Fruit fly (Drosophila melanogaster) whole organism, embryonic: Measurements from ENCODE around the gene eya.

ENCODE experiments used
- ATbp ChIP-seq: fragments of 200-800 bp; sonication (Bioruptor generic); optimal IDR thresholded peaks from 2 replicates; lab custom pipeline; 2017; ENCODE audit warnings: missing biosample characterization, mild to moderate bottlenecking, missing genetic modification characterization, missing genetic modification reagents
- Abd-B ChIP-seq: fragments of 200-800 bp; sonication (Bioruptor generic); optimal IDR thresholded peaks from 2 replicates; lab custom pipeline; 2018; ENCODE audit warnings: missing biosample characterization, mild to moderate bottlenecking, missing genetic modification characterization, moderate library complexity
- B-H2 ChIP-seq: fragments of 200-800 bp; sonication (Bioruptor generic); optimal IDR thresholded peaks from 2 replicates; lab custom pipeline; 2018; ENCODE audit warnings: missing biosample characterization, mild to moderate bottlenecking, missing genetic modification characterization
- CG11085 ChIP-seq: fragments of 200-800 bp; sonication (Bioruptor generic); IDR thresholded peaks from 2 replicates; pipeline ENCODE4 v1.3.6; 2022; ENCODE audit warnings: missing biosample characterization, missing genetic modification characterization
- CG11504 ChIP-seq: fragments of 200-800 bp; sonication (Bioruptor generic); optimal IDR thresholded peaks from 3 replicates; lab custom pipeline; 2019; ENCODE audit warnings: missing biosample characterization, mild to moderate bottlenecking, missing genetic modification characterization, moderate library complexity
- CG14014 ChIP-seq: fragments of 200-800 bp; sonication (Bioruptor generic); IDR thresholded peaks from 2 replicates; pipeline ENCODE4 v1.3.6; 2022; ENCODE audit warnings: missing biosample characterization, missing genetic modification characterization
- CG14667 ChIP-seq: fragments of 200-800 bp; sonication (Bioruptor generic); IDR thresholded peaks from 2 replicates; pipeline ENCODE4 v1.3.6; 2022; ENCODE audit warnings: missing biosample characterization, missing genetic modification characterization
- CG1602 ChIP-seq: fragments of 200-800 bp; sonication (Bioruptor generic); optimal IDR thresholded peaks from 3 replicates; lab custom pipeline; 2016; ENCODE audit warnings: missing biosample characterization, missing genetic modification characterization
- CG18599 ChIP-seq: fragments of 200-800 bp; sonication (Bioruptor generic); optimal IDR thresholded peaks from 3 replicates; lab custom pipeline; 2017; ENCODE audit warnings: missing biosample characterization, missing genetic modification characterization, mild to moderate bottlenecking, moderate library complexity, missing genetic modification reagents
- CG2712 ChIP-seq: fragments of 200-800 bp; optimal IDR thresholded peaks from 3 replicates; lab custom pipeline; 2019; ENCODE audit warnings: missing biosample characterization, mild to moderate bottlenecking, missing genetic modification characterization, moderate library complexity
- CG2875 ChIP-seq: fragments of 200-800 bp; sonication (Bioruptor generic); optimal IDR thresholded peaks from 2 replicates; lab custom pipeline; 2017; ENCODE audit warnings: missing biosample characterization, mild to moderate bottlenecking, missing genetic modification characterization, missing genetic modification reagents
- CG30403 ChIP-seq: fragments of 200-800 bp; sonication (Bioruptor generic); optimal IDR thresholded peaks from 3 replicates; lab custom pipeline; 2016; ENCODE audit warnings: missing biosample characterization, missing genetic modification characterization
- CG3407 ChIP-seq: fragments of 200-800 bp; sonication (Bioruptor generic); optimal IDR thresholded peaks from 2 replicates; lab custom pipeline; 2018; ENCODE audit warnings: missing biosample characterization, mild to moderate bottlenecking, missing genetic modification characterization
- CG34224 ChIP-seq: fragments of 200-800 bp; sonication (Bioruptor generic); IDR thresholded peaks from 3 replicates; pipeline ENCODE4 v1.3.6; 2022; ENCODE audit warnings: missing biosample characterization, missing genetic modification characterization; ENCODE audit not compliant: partially characterized antibody
- CG3995 ChIP-seq: fragments of 200-800 bp; sonication (Bioruptor generic); optimal IDR thresholded peaks from 3 replicates; lab custom pipeline; 2016; ENCODE audit warnings: missing biosample characterization, missing genetic modification characterization
- CG9797 ChIP-seq: fragments of 200-800 bp; sonication (Bioruptor generic); optimal IDR thresholded peaks from 3 replicates; lab custom pipeline; 2018; ENCODE audit warnings: missing biosample characterization, mild to moderate bottlenecking, missing genetic modification characterization
- Camta ChIP-seq: fragments of 200-800 bp; sonication (Bioruptor generic); optimal IDR thresholded peaks from 2 replicates; lab custom pipeline; 2016; ENCODE audit warnings: missing biosample characterization, missing genetic modification characterization
- Fer3 ChIP-seq: fragments of 200-800 bp; sonication (Bioruptor generic); optimal IDR thresholded peaks from 2 replicates; lab custom pipeline; 2018; ENCODE audit warnings: missing biosample characterization, mild to moderate bottlenecking, missing genetic modification characterization, moderate library complexity
- HLH3B ChIP-seq: fragments of 200-800 bp; sonication (Bioruptor generic); IDR thresholded peaks from 2 replicates; pipeline ENCODE4 v1.3.6; 2022; ENCODE audit warnings: missing biosample characterization, missing genetic modification characterization
- Lhr ChIP-seq: fragments of 200-800 bp; sonication (Bioruptor generic); optimal IDR thresholded peaks from 3 replicates; lab custom pipeline; 2017; ENCODE audit warnings: mild to moderate bottlenecking, missing biosample characterization, missing genetic modification reagents, missing genetic modification characterization
- Lim3 ChIP-seq: fragments of 200-800 bp; sonication (Bioruptor generic); IDR thresholded peaks from 2 replicates; pipeline ENCODE4 v1.3.6; 2022; ENCODE audit warnings: missing biosample characterization, missing genetic modification characterization
- MBD-R2 ChIP-seq: fragments of 200-800 bp; sonication (Bioruptor generic); IDR thresholded peaks from 2 replicates; pipeline ENCODE4 v1.3.6; 2022; ENCODE audit warnings: missing biosample characterization, missing genetic modification characterization
- Myb ChIP-seq: fragments of 200-800 bp; sonication (Bioruptor generic); optimal IDR thresholded peaks from 2 replicates; lab custom pipeline; 2016; ENCODE audit warnings: missing biosample characterization, missing genetic modification characterization
- NC2β ChIP-seq: fragments of 200-800 bp; sonication (Bioruptor generic); optimal IDR thresholded peaks from 2 replicates; lab custom pipeline; 2016; ENCODE audit warnings: missing biosample characterization, missing genetic modification characterization
- Neu2 ChIP-seq: fragments of 200-800 bp; sonication (Bioruptor generic); optimal IDR thresholded peaks from 3 replicates; lab custom pipeline; 2016; ENCODE audit warnings: missing biosample characterization, missing genetic modification characterization, borderline replicate concordance
- Nf-YB ChIP-seq: fragments of 200-800 bp; sonication (Bioruptor generic); optimal IDR thresholded peaks from 3 replicates; lab custom pipeline; 2019; ENCODE audit warnings: missing biosample characterization, mild to moderate bottlenecking, missing genetic modification characterization, moderate library complexity
- Oli ChIP-seq: fragments of 200-800 bp; sonication (Bioruptor generic); optimal IDR thresholded peaks from 2 replicates; lab custom pipeline; 2018; ENCODE audit warnings: missing biosample characterization, mild to moderate bottlenecking, missing genetic modification characterization, moderate library complexity
- Ptx1 ChIP-seq: fragments of 200-800 bp; sonication (Bioruptor generic); IDR thresholded peaks from 2 replicates; pipeline ENCODE4 v1.3.6; 2022; ENCODE audit warnings: missing biosample characterization, missing genetic modification characterization
- TFAM ChIP-seq: fragments of 200-800 bp; sonication (Bioruptor generic); optimal IDR thresholded peaks from 2 replicates; lab custom pipeline; 2017; ENCODE audit warnings: missing biosample characterization, missing genetic modification characterization, inconsistent platforms
- Trl ChIP-seq, 3 experiments: fragments of >200 bp in 2 of 3; fragments of 200-800 bp in 1 of 3; sonication (Bioruptor generic) in 1 of 3; optimal IDR thresholded peaks; 2 replicates in 1 of 3; 3 replicates in 2 of 3; lab custom pipeline; 2016 to 2017; ENCODE audit warnings: missing biosample characterization in 1 of 3, missing genetic modification characterization in 1 of 3
- Usf ChIP-seq: fragments of 200-800 bp; sonication (Bioruptor generic); optimal IDR thresholded peaks from 2 replicates; lab custom pipeline; 2017; ENCODE audit warnings: missing genotype, missing biosample characterization, missing genetic modification characterization
- Xbp1 ChIP-seq: fragments of 200-800 bp; sonication (Bioruptor generic); optimal IDR thresholded peaks from 3 replicates; lab custom pipeline; 2016; ENCODE audit warnings: missing biosample characterization, mild to moderate bottlenecking, missing genetic modification characterization
- aop ChIP-seq: fragments of 200-800 bp; sonication (Bioruptor generic); IDR thresholded peaks from 2 replicates; pipeline ENCODE4 v1.3.6; 2022; ENCODE audit warnings: missing biosample characterization, missing genetic modification characterization
- ase ChIP-seq: fragments of 200-800 bp; sonication (Bioruptor generic); IDR thresholded peaks from 3 replicates; pipeline ENCODE4 v1.3.6; 2022; ENCODE audit warnings: missing biosample characterization, missing genetic modification characterization
- az2 ChIP-seq: fragments of 200-800 bp; sonication (Bioruptor generic); optimal IDR thresholded peaks from 3 replicates; lab custom pipeline; 2016; ENCODE audit warnings: missing biosample characterization, missing genetic modification characterization
- cato ChIP-seq: fragments of 200-800 bp; sonication (Bioruptor generic); optimal IDR thresholded peaks from 2 replicates; lab custom pipeline; 2016; ENCODE audit warnings: missing biosample characterization, missing genetic modification characterization, borderline replicate concordance
- da ChIP-seq: fragments of 200-800 bp; sonication (Bioruptor generic); optimal IDR thresholded peaks from 2 replicates; lab custom pipeline; 2016; ENCODE audit warnings: missing biosample characterization, missing genetic modification characterization
- disco-r ChIP-seq: fragments of 200-800 bp; sonication (Bioruptor generic); optimal IDR thresholded peaks from 2 replicates; lab custom pipeline; 2016; ENCODE audit warnings: missing biosample characterization, missing genetic modification characterization
- dmrt99B ChIP-seq: fragments of 200-800 bp; sonication (Bioruptor generic); optimal IDR thresholded peaks from 2 replicates; lab custom pipeline; 2018; ENCODE audit warnings: missing biosample characterization, mild to moderate bottlenecking, missing genetic modification characterization, moderate library complexity
- esg ChIP-seq: fragments of 200-800 bp; sonication (Bioruptor generic); conservative IDR thresholded peaks from 2 replicates; pipeline ENCODE4 v1.3.6; 2022; ENCODE audit warnings: missing biosample characterization, missing genetic modification characterization
- exex ChIP-seq: fragments of 200-800 bp; sonication (Bioruptor generic); optimal IDR thresholded peaks from 4 replicates; lab custom pipeline; 2018; ENCODE audit warnings: missing biosample characterization, mild to moderate bottlenecking, missing genetic modification characterization, moderate library complexity
- grn ChIP-seq: fragments of 200-800 bp; sonication (Bioruptor generic); optimal IDR thresholded peaks from 3 replicates; lab custom pipeline; 2017; ENCODE audit warnings: missing biosample characterization, missing genetic modification characterization
- gsb ChIP-seq: fragments of 200-800 bp; sonication (Bioruptor generic); IDR thresholded peaks from 2 replicates; pipeline ENCODE4 v1.3.6; 2022; ENCODE audit warnings: missing biosample characterization, missing genetic modification characterization
- hbn ChIP-seq: fragments of 200-800 bp; sonication (Bioruptor generic); IDR thresholded peaks from 2 replicates; pipeline ENCODE4 v1.3.6; 2022; ENCODE audit warnings: missing biosample characterization, missing genetic modification characterization; ENCODE audit not compliant: partially characterized antibody
- mirr ChIP-seq: fragments of 200-800 bp; sonication (Bioruptor generic); optimal IDR thresholded peaks from 3 replicates; lab custom pipeline; 2018; ENCODE audit warnings: missing biosample characterization, mild to moderate bottlenecking, missing genetic modification characterization
- otp ChIP-seq: fragments of 200-800 bp; sonication (Bioruptor generic); IDR thresholded peaks from 3 replicates; pipeline ENCODE4, ENCODE4 v1.3.6; 2022; ENCODE audit warnings: missing biosample characterization, missing genetic modification characterization
- tio ChIP-seq: fragments of 200-800 bp; sonication (Bioruptor generic); optimal IDR thresholded peaks from 2 replicates; lab custom pipeline; 2017; ENCODE audit warnings: missing biosample characterization, missing genetic modification characterization, inconsistent platforms
- zfh1 ChIP-seq: fragments of 200-800 bp; sonication (Bioruptor generic); IDR thresholded peaks from 3 replicates; pipeline ENCODE4 v1.3.6; 2022; ENCODE audit warnings: missing biosample characterization, missing genetic modification characterization

eya gene

DNA sequence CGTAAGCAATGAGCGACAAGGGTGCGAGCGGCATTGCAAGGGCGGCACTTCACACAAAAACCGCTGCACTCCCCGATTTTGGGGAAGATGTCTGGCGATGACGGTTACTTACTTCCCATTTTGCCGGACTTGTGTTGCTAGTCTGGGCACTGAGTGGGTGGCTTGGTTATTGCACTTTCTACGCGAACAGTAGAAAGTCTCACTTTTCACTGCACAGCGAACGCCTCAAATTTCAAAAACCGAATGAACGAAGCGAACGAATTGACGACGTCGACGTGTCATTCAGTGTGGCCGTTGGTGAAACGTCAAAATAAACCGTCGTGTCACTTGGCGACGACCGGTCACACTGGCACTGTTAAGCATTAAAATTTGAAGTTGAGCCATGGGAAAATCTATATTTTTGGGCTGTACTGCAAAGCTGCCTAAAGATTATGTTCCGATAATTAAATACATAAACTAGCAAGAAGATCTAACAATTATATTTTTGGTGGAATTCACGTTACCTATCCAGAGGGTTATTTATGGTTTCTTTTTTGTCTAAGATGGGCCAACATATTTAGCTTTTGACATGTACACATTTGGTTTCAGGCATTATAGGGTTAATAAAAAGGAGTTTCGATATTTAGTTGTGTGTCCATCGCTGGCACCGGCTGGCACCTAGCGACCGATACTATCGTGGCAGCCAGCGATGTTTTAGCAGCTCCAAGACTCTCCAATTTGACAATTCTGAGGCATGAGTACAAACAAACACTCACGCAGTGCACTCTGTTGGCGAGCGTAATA lies 66.4 kb downstream of the eya start, which contains the start of the genes Sec61alpha and Daxx (continued):
- TF ChIP-seq cato (GFP tag; lab: Kevin White, UChicago) (peak; percentile 84), ase (GFP tag; lab: Robert Waterston, UW) (peak; percentile 77), CG14014 (GFP tag; lab: Robert Waterston, UW) (peak; percentile 86), Oli (tag; lab: Kevin White, UChicago) (peak; percentile 78), disco-r (GFP tag; lab: Kevin White, UChicago) (peak; percentile 78), CG2875 (peak; percentile 19), Camta (GFP tag; lab: Kevin White, UChicago) (peak; percentile 74), aop (GFP tag; lab: Robert Waterston, UW) (peak; percentile 46; the same call in 1 of the 2 replicates), gsb (GFP tag; lab: Robert Waterston, UW) (peak; percentile 54), CG11085 (GFP tag; lab: Robert Waterston, UW) (peak; percentile 80), grn (GFP tag; lab: Kevin White, UChicago) (no peak), az2 (peak; percentile 86), Myb (peak; percentile 80), CG30403 (GFP tag; lab: Kevin White, UChicago) (peak; percentile 93), hbn (peak; percentile 98), exex (tag; lab: Kevin White, UChicago) (peak; percentile 56), CG2712 (tag; lab: Kevin White, UChicago) (peak; percentile 85), Nf-YB (GFP tag; lab: Kevin White, UChicago) (peak; percentile 37), esg (GFP tag; lab: Robert Waterston, UW) (peak; percentile 86), otp (GFP tag; lab: Robert Waterston, UW) (peak; percentile 71; the same call in 2 of the 3 replicates), ATbp (GFP tag; lab: Kevin White, UChicago) (peak; percentile 49), zfh1 (GFP tag; lab: Robert Waterston, UW) (peak; percentile 69; the same call in 2 of the 3 replicates), CG3995 (GFP tag; lab: Kevin White, UChicago) (peak; percentile 52), Ptx1 (GFP tag; lab: Robert Waterston, UW) (peak; percentile 84), Usf (GFP tag; lab: Kevin White, UChicago) (peak; percentile 70), TFAM (GFP tag; lab: Kevin White, UChicago) (no peak), da (GFP tag; lab: Kevin White, UChicago) (peak; percentile 77), Lim3 (GFP tag; lab: Robert Waterston, UW) (no peak), Fer3 (peak; percentile 82), CG14667 (GFP tag; lab: Robert Waterston, UW) (peak; percentile 80), Trl (optimal IDR thresholded peaks at IDR 0.05; lab: Kevin White, UChicago) (no peak), Trl (GFP tag; optimal IDR thresholded peaks at IDR 0.05; lab: Kevin White, UChicago) (peak; percentile 91), CG3407 (GFP tag; lab: Kevin White, UChicago) (peak; percentile 45), CG9797 (peak; percentile 95), B-H2 (GFP tag; lab: Kevin White, UChicago) (peak; percentile 78), Xbp1 (GFP tag; lab: Kevin White, UChicago) (peak; percentile 89), tio (GFP tag; lab: Kevin White, UChicago) (no peak), HLH3B (GFP tag; lab: Robert Waterston, UW) (peak; percentile 81), mirr (GFP tag; lab: Kevin White, UChicago) (peak; percentile 36), dmrt99B (peak; percentile 76), NC2β (GFP tag; lab: Kevin White, UChicago) (peak; percentile 75), Neu2 (GFP tag; lab: Kevin White, UChicago) (peak; percentile 36), CG1602 (GFP tag; lab: Kevin White, UChicago) (peak; percentile 85), Abd-B (GFP tag; lab: Kevin White, UChicago) (peak; percentile 89), CG34224 (GFP tag; lab: Robert Waterston, UW) (peak; percentile 99), CG18599 (GFP tag; lab: Kevin White, UChicago) (peak; percentile 86), MBD-R2 (GFP tag; lab: Robert Waterston, UW) (peak; percentile 83), CG11504 (tag; lab: Kevin White, UChicago) (peak; percentile 82), Lhr (peak; percentile 77)
